Worm (Caenorhabditis elegans): Measurements from ENCODE around the gene srx-76.

DNA sequence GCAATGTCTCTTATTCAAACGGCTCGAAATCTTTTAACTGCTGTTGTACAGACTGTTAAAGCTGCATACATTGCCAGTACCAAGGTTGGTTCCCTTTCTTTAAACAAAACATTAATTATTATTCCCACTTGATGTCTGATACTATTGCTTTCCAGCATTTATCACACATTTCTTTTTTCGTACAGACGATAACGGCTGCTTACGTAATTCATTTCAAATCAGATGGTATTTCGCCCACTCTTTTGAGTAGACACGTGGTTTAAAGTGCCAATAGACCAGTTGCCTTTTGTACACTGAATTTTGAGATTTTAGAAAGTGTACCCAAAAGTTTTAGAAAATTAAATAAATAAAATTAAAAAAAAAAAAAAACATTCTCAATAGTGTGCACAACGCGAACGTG lies 42.2 kb upstream of the srx-76 start:
- TF ChIP-seq dao-5 (tag; optimal IDR thresholded peaks at IDR 0.05) (no peak), W03F9.2 (tag; optimal IDR thresholded peaks at IDR 0.05) (no peak)
